Fruit fly (Drosophila melanogaster) whole organism, prepupa: ENCODE results near the gene TBC1D16.

Source experiments
- Blimp-1 ChIP-seq: fragments of 200-800 bp; sonication (Bioruptor generic); optimal IDR thresholded peaks from 3 replicates; lab custom pipeline; 2017; ENCODE audit warnings: missing biosample characterization, missing genetic modification characterization, mild to moderate bottlenecking, moderate library complexity, missing genetic modification reagents
- CG11762 ChIP-seq: fragments of 200-800 bp; sonication (Bioruptor generic); optimal IDR thresholded peaks from 3 replicates; lab custom pipeline; 2016; ENCODE audit warnings: missing biosample characterization, missing genetic modification characterization; ENCODE audit not compliant: insufficient read depth
- CG15336 ChIP-seq: fragments of 200-800 bp; sonication (Bioruptor generic); IDR thresholded peaks from 2 replicates; pipeline ENCODE4 v1.3.6; 2022; ENCODE audit warnings: missing biosample characterization, missing genetic modification characterization
- CG1621 ChIP-seq: fragments of 200-800 bp; sonication (Bioruptor generic); optimal IDR thresholded peaks from 3 replicates; lab custom pipeline; 2018; ENCODE audit warnings: missing biosample characterization, mild to moderate bottlenecking, missing genetic modification characterization
- CG16779 ChIP-seq: fragments of 200-800 bp; sonication (Bioruptor generic); optimal IDR thresholded peaks from 3 replicates; lab custom pipeline; 2017; ENCODE audit warnings: missing biosample characterization, mild to moderate bottlenecking, missing genetic modification characterization
- CG3032 ChIP-seq: fragments of 200-800 bp; optimal IDR thresholded peaks from 2 replicates; lab custom pipeline; 2019; ENCODE audit warnings: missing biosample characterization, mild to moderate bottlenecking, missing genetic modification characterization, moderate library complexity
- CG31627 ChIP-seq: fragments of 200-800 bp; sonication (Bioruptor generic); optimal IDR thresholded peaks from 3 replicates; lab custom pipeline; 2016; ENCODE audit warnings: missing biosample characterization, missing genetic modification characterization
- CG32006 ChIP-seq: fragments of 200-800 bp; sonication (Bioruptor generic); optimal IDR thresholded peaks from 3 replicates; lab custom pipeline; 2017; ENCODE audit warnings: missing biosample characterization, mild to moderate bottlenecking, missing genetic modification characterization
- CG34406 ChIP-seq: fragments of 200-800 bp; sonication (Bioruptor generic); optimal IDR thresholded peaks from 3 replicates; lab custom pipeline; 2016; ENCODE audit warnings: missing biosample characterization, missing genetic modification characterization
- CG3919 ChIP-seq: fragments of 200-800 bp; sonication (Bioruptor generic); optimal IDR thresholded peaks from 3 replicates; lab custom pipeline; 2016; ENCODE audit warnings: missing biosample characterization, missing genetic modification characterization
- CG4318 ChIP-seq: fragments of 200-800 bp; sonication (Bioruptor generic); optimal IDR thresholded peaks from 3 replicates; lab custom pipeline; 2017; ENCODE audit warnings: missing biosample characterization, mild to moderate bottlenecking, missing genetic modification characterization
- CG6163 ChIP-seq: fragments of 200-800 bp; sonication (Bioruptor generic); IDR thresholded peaks from 3 replicates; pipeline ENCODE4 v1.3.6; 2022; ENCODE audit warnings: missing biosample characterization, missing genetic modification characterization
- CG6792 ChIP-seq: fragments of 200-800 bp; sonication (Bioruptor generic); optimal IDR thresholded peaks from 3 replicates; lab custom pipeline; 2016; ENCODE audit warnings: missing biosample characterization, missing genetic modification characterization
- CG6808 ChIP-seq: fragments of 200-800 bp; sonication (Bioruptor generic); optimal IDR thresholded peaks from 3 replicates; lab custom pipeline; 2017; ENCODE audit warnings: missing biosample characterization, missing genetic modification characterization, mild to moderate bottlenecking, moderate library complexity, missing genetic modification reagents
- CG8119 ChIP-seq: fragments of 200-800 bp; sonication (Bioruptor generic); IDR thresholded peaks from 3 replicates; pipeline ENCODE4 v1.3.6; 2022; ENCODE audit warnings: missing biosample characterization, missing genetic modification characterization
- CG8319 ChIP-seq: fragments of 200-800 bp; sonication (Bioruptor generic); optimal IDR thresholded peaks from 3 replicates; lab custom pipeline; 2016; ENCODE audit warnings: missing biosample characterization, missing genetic modification characterization
- Eip75B ChIP-seq: fragments of 200-800 bp; sonication (Bioruptor generic); optimal IDR thresholded peaks from 3 replicates; lab custom pipeline; 2016; ENCODE audit warnings: missing biosample characterization, missing genetic modification characterization
- Eip78C ChIP-seq: fragments of 200-800 bp; sonication (Bioruptor generic); peaks from one replicate; lab custom pipeline; 2016; ENCODE audit warnings: missing biosample characterization, missing genetic modification characterization
- Eip93F ChIP-seq: fragments of 200-800 bp; sonication (Bioruptor generic); optimal IDR thresholded peaks from 2 replicates; lab custom pipeline; 2016; ENCODE audit warnings: missing biosample characterization, mild to moderate bottlenecking, missing genetic modification characterization
- Ets96B ChIP-seq: fragments of 200-800 bp; optimal IDR thresholded peaks from 2 replicates; lab custom pipeline; 2019; ENCODE audit warnings: missing biosample characterization, mild to moderate bottlenecking, missing genetic modification characterization, moderate library complexity
- Gug ChIP-seq: fragments of 200-800 bp; sonication (Bioruptor generic); IDR thresholded peaks from 2 replicates; pipeline ENCODE4 v1.3.6; 2022; ENCODE audit warnings: missing biosample characterization, missing genetic modification characterization
- Hr39 ChIP-seq: fragments of 200-800 bp; sonication (Bioruptor generic); optimal IDR thresholded peaks from 2 replicates; lab custom pipeline; 2016; ENCODE audit warnings: missing biosample characterization, missing genetic modification characterization
- Hr4 ChIP-seq: fragments of 200-800 bp; sonication (Bioruptor generic); optimal IDR thresholded peaks from 3 replicates; lab custom pipeline; 2016; ENCODE audit warnings: missing biosample characterization, missing genetic modification characterization
- Lpt ChIP-seq: fragments of 200-800 bp; sonication (Bioruptor generic); optimal IDR thresholded peaks from 3 replicates; lab custom pipeline; 2016; ENCODE audit warnings: missing biosample characterization, missing genetic modification characterization
- OdsH ChIP-seq: fragments of 200-800 bp; sonication (Bioruptor generic); optimal IDR thresholded peaks from 3 replicates; lab custom pipeline; 2016; ENCODE audit warnings: missing biosample characterization, missing genetic modification characterization
- Smox ChIP-seq: fragments of 200-800 bp; sonication (Bioruptor generic); optimal IDR thresholded peaks from 3 replicates; lab custom pipeline; 2016; ENCODE audit warnings: missing biosample characterization, missing genetic modification characterization
- Sox14 ChIP-seq: fragments of 200-800 bp; sonication (Bioruptor generic); optimal IDR thresholded peaks from 3 replicates; lab custom pipeline; 2016; ENCODE audit warnings: missing biosample characterization, missing genetic modification characterization
- Sox15 ChIP-seq: fragments of 200-800 bp; sonication (Bioruptor generic); optimal IDR thresholded peaks from 3 replicates; lab custom pipeline; 2016; ENCODE audit warnings: missing biosample characterization, missing genetic modification characterization
- achi ChIP-seq: fragments of 200-800 bp; sonication (Bioruptor generic); optimal IDR thresholded peaks from 3 replicates; lab custom pipeline; 2016; ENCODE audit warnings: missing biosample characterization, missing genetic modification characterization
- cyc ChIP-seq: fragments of 200-800 bp; sonication (Bioruptor generic); optimal IDR thresholded peaks from 3 replicates; lab custom pipeline; 2016; ENCODE audit warnings: missing biosample characterization, missing genetic modification characterization
- dsx ChIP-seq: fragments of 200-800 bp; optimal IDR thresholded peaks from 3 replicates; lab custom pipeline; 2019; ENCODE audit warnings: missing biosample characterization, mild to moderate bottlenecking, missing genetic modification characterization, moderate library complexity; ENCODE audit not compliant: poor library complexity, severe bottlenecking
- esn ChIP-seq: fragments of 200-800 bp; sonication (Bioruptor generic); optimal IDR thresholded peaks from 2 replicates; lab custom pipeline; 2016; ENCODE audit warnings: missing biosample characterization, mild to moderate bottlenecking, missing genetic modification characterization, moderate library complexity
- fd59A ChIP-seq: fragments of 200-800 bp; sonication (Bioruptor generic); optimal IDR thresholded peaks from 2 replicates; lab custom pipeline; 2017; ENCODE audit warnings: missing biosample characterization, mild to moderate bottlenecking, missing genetic modification characterization, missing genetic modification reagents
- lz ChIP-seq: fragments of 200-800 bp; sonication (Bioruptor generic); optimal IDR thresholded peaks from 3 replicates; lab custom pipeline; 2016; ENCODE audit warnings: missing biosample characterization, missing genetic modification characterization
- ss ChIP-seq, 2 experiments: fragments of 200-800 bp; sonication (Bioruptor generic); optimal IDR thresholded peaks; 2 replicates in 1 of 2; 3 replicates in 1 of 2; lab custom pipeline; 2017 to 2018; ENCODE audit warnings: mild to moderate bottlenecking in 2 of 2, missing biosample characterization in 2 of 2, missing genetic modification characterization in 2 of 2, moderate library complexity in 1 of 2
- svp ChIP-seq: fragments of 200-800 bp; sonication (Bioruptor generic); peaks from one replicate; lab custom pipeline; 2016; ENCODE audit warnings: missing biosample characterization, missing genetic modification characterization
- topi ChIP-seq: fragments of 200-800 bp; sonication (Bioruptor generic); optimal IDR thresholded peaks from 3 replicates; lab custom pipeline; 2016; ENCODE audit warnings: missing biosample characterization, missing genetic modification characterization
- vri ChIP-seq: fragments of 200-800 bp; sonication (Bioruptor generic); optimal IDR thresholded peaks from 3 replicates; lab custom pipeline; 2016; ENCODE audit warnings: missing biosample characterization, mild to moderate bottlenecking, missing genetic modification characterization

Gene TBC1D16

DNA sequence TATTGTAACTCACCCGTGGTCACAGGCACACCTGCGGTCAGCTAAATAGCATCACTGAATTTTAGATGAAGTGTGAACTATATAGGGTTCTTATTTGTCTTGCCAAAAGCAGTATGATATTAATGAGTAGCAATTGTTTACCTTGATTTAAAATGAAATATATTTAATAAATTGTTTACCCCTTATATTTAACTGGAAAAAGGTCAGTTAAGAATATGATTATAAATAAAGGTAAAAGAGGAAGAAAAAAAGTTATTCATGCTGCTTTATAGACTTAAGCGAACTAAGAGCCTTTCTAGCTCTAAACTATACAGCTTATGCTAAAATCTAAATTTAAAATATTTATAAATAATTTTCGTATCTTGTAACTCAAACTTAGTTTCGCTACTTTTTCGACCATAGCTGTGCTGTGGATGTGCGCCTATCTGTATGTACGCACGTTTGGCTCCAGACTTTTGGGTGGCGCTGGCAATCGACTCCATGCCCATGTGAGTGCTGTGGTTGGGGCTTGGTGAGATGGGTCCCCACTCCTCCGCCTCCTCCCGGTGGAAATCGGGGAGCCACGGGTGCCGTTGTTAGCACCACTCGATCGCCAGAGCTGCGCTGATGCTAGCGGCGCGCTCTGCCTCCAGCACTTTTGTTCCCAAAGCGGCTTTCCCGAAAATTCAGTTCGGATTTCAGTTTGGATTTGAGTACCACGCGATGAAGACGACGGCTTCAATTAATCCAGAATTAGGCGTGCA is 6.8 kb upstream of the TBC1D16 start, which contains the start of gene loh (continued):
- TF ChIP-seq CG3032 (tag; lab: Kevin White, UChicago) (peak; percentile 29), fd59A (no peak), Hr39 (GFP tag; lab: Kevin White, UChicago) (no peak), Blimp-1 (peak; percentile 8), Smox (GFP tag; lab: Kevin White, UChicago) (no peak), lz (GFP tag; lab: Kevin White, UChicago) (peak; percentile 1), CG3919 (no peak), CG6808 (no peak), Sox15 (GFP tag; lab: Kevin White, UChicago) (no peak), svp (no peak), CG1621 (tag; lab: Kevin White, UChicago) (no peak), cyc (GFP tag; lab: Kevin White, UChicago) (no peak), CG8119 (no peak), OdsH (GFP tag; lab: Kevin White, UChicago) (peak; percentile 50), Sox14 (GFP tag; lab: Kevin White, UChicago) (no peak), CG8319 (no peak), CG32006 (GFP tag; lab: Kevin White, UChicago) (no peak), Eip75B (GFP tag; lab: Kevin White, UChicago) (no peak), CG6163 (GFP tag; lab: Robert Waterston, UW) (no peak), esn (GFP tag; lab: Kevin White, UChicago) (peak; percentile 60), CG11762 (GFP tag; lab: Kevin White, UChicago) (no peak), Ets96B (tag; lab: Kevin White, UChicago) (no peak), ss (GFP tag; optimal IDR thresholded peaks at IDR 0.05; lab: Kevin White, UChicago) (no peak), CG4318 (GFP tag; lab: Kevin White, UChicago) (no peak), CG16779 (tag; lab: Kevin White, UChicago) (no peak), Eip78C (GFP tag; lab: Kevin White, UChicago) (peak; percentile 86), CG15336 (GFP tag; lab: Robert Waterston, UW) (no peak; the same call in 1 of the 2 replicates), Gug (GFP tag; lab: Robert Waterston, UW) (no peak)

DNA sequence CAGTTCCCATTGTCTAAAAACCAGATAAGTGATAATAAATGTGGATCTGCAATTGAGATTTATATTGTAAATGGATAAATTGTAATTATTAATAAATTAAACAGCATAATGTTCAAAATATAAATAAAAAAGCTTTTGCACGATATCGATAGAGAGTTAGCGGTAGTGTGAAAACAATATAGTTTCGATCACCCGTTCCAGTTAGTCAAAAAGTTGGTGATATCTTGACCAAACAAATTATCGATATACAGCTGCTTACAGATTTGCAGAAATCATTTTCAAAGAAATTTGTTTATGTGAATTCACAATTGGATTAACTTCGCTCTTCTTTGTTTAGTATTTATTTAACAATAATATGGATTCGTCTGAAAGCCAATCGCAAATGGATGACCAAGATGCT is 3.7 kb upstream of the TBC1D16 start, which contains the start of gene Nse4:
Nse4 (plus strand) TSS at position 267 of the 400 bp plus-strand sequence.
- TF ChIP-seq Lpt (no peak), Hr39 (GFP tag; lab: Kevin White, UChicago) (no peak), Sox15 (GFP tag; lab: Kevin White, UChicago) (no peak), CG6792 (GFP tag; lab: Kevin White, UChicago) (no peak), Sox14 (GFP tag; lab: Kevin White, UChicago) (no peak), CG34406 (GFP tag; lab: Kevin White, UChicago) (no peak), CG8119 (no peak), Eip78C (GFP tag; lab: Kevin White, UChicago) (no peak), achi (GFP tag; lab: Kevin White, UChicago) (no peak), CG31627 (GFP tag; lab: Kevin White, UChicago) (no peak), CG4318 (GFP tag; lab: Kevin White, UChicago) (no peak), topi (GFP tag; lab: Kevin White, UChicago) (no peak), CG6163 (GFP tag; lab: Robert Waterston, UW) (no peak), Eip93F (no peak), dsx (no peak), CG15336 (GFP tag; lab: Robert Waterston, UW) (no peak), cyc (GFP tag; lab: Kevin White, UChicago) (no peak), vri (no peak), Hr4 (GFP tag; lab: Kevin White, UChicago) (no peak), Smox (GFP tag; lab: Kevin White, UChicago) (no peak)
